Fruit fly (Drosophila melanogaster): ENCODE measurements around the gene CG4186.

CG4186 gene

DNA sequence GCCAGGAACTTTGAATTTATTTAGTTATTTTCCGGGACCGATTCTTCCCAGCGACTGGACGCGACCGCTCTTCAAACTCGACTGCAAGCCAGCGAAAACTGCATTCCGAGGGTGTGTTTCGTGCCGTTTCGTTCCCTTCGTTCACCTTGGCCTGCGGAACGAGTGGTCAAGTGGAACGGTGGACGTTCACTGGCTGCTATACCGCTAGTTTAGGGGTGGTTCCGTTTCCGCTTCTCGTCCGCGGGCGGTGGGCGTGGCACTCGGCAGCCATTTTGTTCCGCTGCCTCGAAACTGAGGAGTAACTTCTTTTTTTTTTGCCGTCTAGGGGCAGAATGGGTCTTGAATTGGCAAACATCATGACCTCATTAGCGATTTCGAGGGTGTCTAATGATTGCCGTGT is 23.3 kb downstream of the CG4186 start, which contains the start of gene Six4 (continued):
- TF ChIP-seq pan (optimal IDR thresholded peaks at IDR 0.05), result no peak
- no peak for TF ChIP-seq pan (GFP tag; optimal IDR thresholded peaks at IDR 0.05 in 1 of 2, IDR thresholded peaks at IDR 0.05 in 1 of 2)
- TF ChIP-seq CG9727 (GFP tag; optimal IDR thresholded peaks at IDR 0.05), result peak; percentile 17
- no peak for TF ChIP-seq Fer2 (tag; optimal IDR thresholded peaks at IDR 0.05)
- TF ChIP-seq CG11093 (GFP tag; IDR thresholded peaks at IDR 0.05), result no peak
- no peak for TF ChIP-seq gsb-n (tag; optimal IDR thresholded peaks at IDR 0.05)
- TF ChIP-seq CG10274 (GFP tag; optimal IDR thresholded peaks at IDR 0.05), result no peak
- no peak for TF ChIP-seq CG10147 (GFP tag; optimal IDR thresholded peaks at IDR 0.05)
- no peak for TF ChIP-seq CG42726 (GFP tag; IDR thresholded peaks at IDR 0.05; ENCODE audit: partially characterized antibody)
- no peak for TF ChIP-seq fd96Cb (tag; optimal IDR thresholded peaks at IDR 0.05)
- no peak for TF ChIP-seq CG16779 (GFP tag; IDR thresholded peaks at IDR 0.05)
- no peak for TF ChIP-seq mld (GFP tag; IDR thresholded peaks at IDR 0.05; ENCODE audit: partially characterized antibody)
- no peak for TF ChIP-seq Hsf (GFP tag; optimal IDR thresholded peaks at IDR 0.05)
- no peak for TF ChIP-seq ftz-f1 (GFP tag; optimal IDR thresholded peaks at IDR 0.05)
- no peak for TF ChIP-seq gce (GFP tag; IDR thresholded peaks at IDR 0.05)
- no peak for TF ChIP-seq ATbp (GFP tag; optimal IDR thresholded peaks at IDR 0.05)
- 0 out of 3 replicates have a peak, but pooled peaks have one; percentile 18 for TF ChIP-seq otp (GFP tag; IDR thresholded peaks at IDR 0.05)
- peak; percentile 13 for TF ChIP-seq CG10979 (tag; optimal IDR thresholded peaks at IDR 0.05)
- no peak for TF ChIP-seq nmo (GFP tag; optimal IDR thresholded peaks at IDR 0.05)
- TF ChIP-seq Optix (GFP tag; IDR thresholded peaks at IDR 0.05), result no peak
- TF ChIP-seq Vsx1 (GFP tag; optimal IDR thresholded peaks at IDR 0.05), result no peak
- no peak for TF ChIP-seq dysf (GFP tag; IDR thresholded peaks at IDR 0.05)
- no peak for TF ChIP-seq Dip3 (GFP tag; optimal IDR thresholded peaks at IDR 0.05)
- TF ChIP-seq kni (GFP tag; optimal IDR thresholded peaks at IDR 0.05), result peak; percentile 54
- no peak for TF ChIP-seq CG1602 (GFP tag; optimal IDR thresholded peaks at IDR 0.05)
- TF ChIP-seq CG11456 (GFP tag; IDR thresholded peaks at IDR 0.05), result no peak
- no peak for TF ChIP-seq jumu (GFP tag; optimal IDR thresholded peaks at IDR 0.05)
- no peak for TF ChIP-seq Hey (tag; optimal IDR thresholded peaks at IDR 0.05)
- no peak for TF ChIP-seq ind (GFP tag; optimal IDR thresholded peaks at IDR 0.05)
- TF ChIP-seq bigmax (GFP tag; optimal IDR thresholded peaks at IDR 0.05), result no peak
- no peak for TF ChIP-seq Chrac-16 (GFP tag; optimal IDR thresholded peaks at IDR 0.05)
- TF ChIP-seq esg (GFP tag; conservative IDR thresholded peaks at IDR 0.05), result no peak
- no peak for TF ChIP-seq CG12659 (GFP tag; optimal IDR thresholded peaks at IDR 0.05)
- no peak for TF ChIP-seq CG18764 (GFP tag; optimal IDR thresholded peaks at IDR 0.05)
- no peak for TF ChIP-seq CG11398 (GFP tag; optimal IDR thresholded peaks at IDR 0.05)
- no peak for TF ChIP-seq CG4854 (GFP tag; optimal IDR thresholded peaks at IDR 0.05)
- TF ChIP-seq Drgx (GFP tag; IDR thresholded peaks at IDR 0.05), result no peak
- no peak for TF ChIP-seq exex (tag; optimal IDR thresholded peaks at IDR 0.05)
- no peak for TF ChIP-seq luna (GFP tag; optimal IDR thresholded peaks at IDR 0.05)
- no peak for TF ChIP-seq CG7786 (GFP tag; optimal IDR thresholded peaks at IDR 0.05)
- TF ChIP-seq Gug (GFP tag; IDR thresholded peaks at IDR 0.05), result no peak
- TF ChIP-seq Hmr (GFP tag; optimal IDR thresholded peaks at IDR 0.05), result no peak
- TF ChIP-seq stwl (tag; optimal IDR thresholded peaks at IDR 0.05), result no peak
- TF ChIP-seq btn (GFP tag; optimal IDR thresholded peaks at IDR 0.05), result no peak
- peak; percentile 34 for TF ChIP-seq Med (GFP tag)
- TF ChIP-seq Taf1 (GFP tag; IDR thresholded peaks at IDR 0.05), result no peak
- TF ChIP-seq CG10321 (GFP tag; IDR thresholded peaks at IDR 0.05), result no peak
- TF ChIP-seq CG8359 (GFP tag; optimal IDR thresholded peaks at IDR 0.05; ENCODE audit: borderline replicate concordance), result no peak
- TF ChIP-seq CG15479 (GFP tag; optimal IDR thresholded peaks at IDR 0.05), result no peak
- TF ChIP-seq CG6791 (GFP tag; IDR thresholded peaks at IDR 0.05; ENCODE audit: partially characterized antibody), result no peak
- TF ChIP-seq CG7745 (tag; optimal IDR thresholded peaks at IDR 0.05), result no peak
- TF ChIP-seq danr (GFP tag; IDR thresholded peaks at IDR 0.05), result no peak
